Fruit fly (Drosophila melanogaster): ENCODE results near the gene CG10516.

CG10516 gene

dm6 chr3L:16016911-16017310, 48.9 kb downstream of the CG10516 start (continued):
- TF ChIP-seq CG6254 (GFP tag; optimal IDR thresholded peaks at IDR 0.05), result peak; percentile 15
- no peak for TF ChIP-seq Dip3 (GFP tag; optimal IDR thresholded peaks at IDR 0.05)
- no peak for TF ChIP-seq CG2678 (tag; optimal IDR thresholded peaks at IDR 0.05)
- TF ChIP-seq CG31441 (GFP tag; IDR thresholded peaks at IDR 0.05), result 0 out of 2 replicates have a peak, but pooled peaks have one; percentile 16
- TF ChIP-seq CG8388 (GFP tag; optimal IDR thresholded peaks at IDR 0.05), result peak; percentile 1
- peak; percentile 29 for TF ChIP-seq D19A (tag; optimal IDR thresholded peaks at IDR 0.05)
- no peak for TF ChIP-seq CG30403 (GFP tag; optimal IDR thresholded peaks at IDR 0.05)
- TF ChIP-seq CG11398 (GFP tag; optimal IDR thresholded peaks at IDR 0.05), result no peak
- TF ChIP-seq corto (GFP tag; optimal IDR thresholded peaks at IDR 0.05), result no peak
- TF ChIP-seq CG13123 (GFP tag; optimal IDR thresholded peaks at IDR 0.05), result no peak
- TF ChIP-seq CG6683 (GFP tag; optimal IDR thresholded peaks at IDR 0.05), result no peak
- TF ChIP-seq CG18599 (GFP tag; optimal IDR thresholded peaks at IDR 0.05), result no peak
- TF ChIP-seq CG14710 (tag; optimal IDR thresholded peaks at IDR 0.05), result peak; percentile 60
- TF ChIP-seq CG3281 (GFP tag; optimal IDR thresholded peaks at IDR 0.05), result no peak
- TF ChIP-seq CG7357 (GFP tag; IDR thresholded peaks at IDR 0.05), result no peak
- no peak for TF ChIP-seq CG13624 (GFP tag; optimal IDR thresholded peaks at IDR 0.05)
- TF ChIP-seq Eip74EF (GFP tag; optimal IDR thresholded peaks at IDR 0.05), result no peak
- no peak for TF ChIP-seq CG10147 (GFP tag; optimal IDR thresholded peaks at IDR 0.05)
- no peak for TF ChIP-seq C15 (GFP tag; IDR thresholded peaks at IDR 0.05)
- no peak for TF ChIP-seq ab (GFP tag; optimal IDR thresholded peaks at IDR 0.05)
- peak; percentile 43 for TF ChIP-seq dmrt11E (tag; optimal IDR thresholded peaks at IDR 0.05)
- TF ChIP-seq HmgD (GFP tag; optimal IDR thresholded peaks at IDR 0.05), result no peak
- TF ChIP-seq CG2712 (tag; optimal IDR thresholded peaks at IDR 0.05), result peak; percentile 43
- TF ChIP-seq chn (GFP tag; optimal IDR thresholded peaks at IDR 0.05), result no peak
- no peak for TF ChIP-seq tap (tag; optimal IDR thresholded peaks at IDR 0.05)
- TF ChIP-seq sens (GFP tag), result no peak
- TF ChIP-seq ems (GFP tag; optimal IDR thresholded peaks at IDR 0.05), result no peak
- TF ChIP-seq sug (tag; optimal IDR thresholded peaks at IDR 0.05), result no peak
- no peak for TF ChIP-seq Neu2 (GFP tag; optimal IDR thresholded peaks at IDR 0.05; ENCODE audit: borderline replicate concordance)
- no peak for TF ChIP-seq CG11093 (GFP tag; IDR thresholded peaks at IDR 0.05)
- TF ChIP-seq CG11456 (GFP tag; IDR thresholded peaks at IDR 0.05), result no peak
- TF ChIP-seq CG1602 (GFP tag; optimal IDR thresholded peaks at IDR 0.05), result no peak
- no peak for TF ChIP-seq so (GFP tag; IDR thresholded peaks at IDR 0.05)
- no peak for TF ChIP-seq lbe (GFP tag; optimal IDR thresholded peaks at IDR 0.05)
- TF ChIP-seq fd96Cb (tag; optimal IDR thresholded peaks at IDR 0.05), result peak; percentile 36
- no peak for TF ChIP-seq MTF-1 (GFP tag; optimal IDR thresholded peaks at IDR 0.05; ENCODE audit: borderline replicate concordance)
- TF ChIP-seq Kr (GFP tag; optimal IDR thresholded peaks at IDR 0.05), result no peak
- no peak for TF ChIP-seq fu2 (GFP tag; optimal IDR thresholded peaks at IDR 0.05)
- TF ChIP-seq Vsx1 (GFP tag; optimal IDR thresholded peaks at IDR 0.05), result no peak
- peak; percentile 46 for TF ChIP-seq CG10267 (tag; optimal IDR thresholded peaks at IDR 0.05)
- no peak for TF ChIP-seq bowl (GFP tag; IDR thresholded peaks at IDR 0.05)
- no peak for TF ChIP-seq CG14050 (GFP tag; IDR thresholded peaks at IDR 0.05)
- no peak for TF ChIP-seq nmo (GFP tag; optimal IDR thresholded peaks at IDR 0.05)
- TF ChIP-seq CG8765 (GFP tag; IDR thresholded peaks at IDR 0.05), result no peak
- TF ChIP-seq CG9727 (GFP tag; optimal IDR thresholded peaks at IDR 0.05), result peak; percentile 23
- TF ChIP-seq CG10654 (GFP tag; optimal IDR thresholded peaks at IDR 0.05), result no peak
- TF ChIP-seq Blimp-1 (GFP tag; optimal IDR thresholded peaks at IDR 0.05), result peak; percentile 46
- TF ChIP-seq Deaf1 (tag; optimal IDR thresholded peaks at IDR 0.05), result no peak
- peak; percentile 11 for TF ChIP-seq dmrt99B (tag; optimal IDR thresholded peaks at IDR 0.05)
- TF ChIP-seq ham (GFP tag; IDR thresholded peaks at IDR 0.05), result no peak
- no peak for TF ChIP-seq CG15269 (tag; optimal IDR thresholded peaks at IDR 0.05)

Measured in whole organism, embryonic.